Worm (Caenorhabditis elegans) whole organism, midembryonic: ENCODE measurements around the gene C40C9.4.

Experiments
- T22C8.4 ChIP-seq: fragments of 200-800 bp; sonication (Bioruptor generic); IDR thresholded peaks from 2 replicates; pipeline ENCODE4 v1.3.6; 2022; ENCODE audit warnings: missing genetic modification characterization, missing compliant biosample characterization
- cog-1 ChIP-seq: sonication (generic microtip); optimal IDR thresholded peaks from 2 replicates; lab custom pipeline; 2016; ENCODE audit warnings: missing genetic modification characterization, missing compliant biosample characterization
- flt-1 ChIP-seq: fragments of 200-800 bp; sonication (Bioruptor generic); IDR thresholded peaks from 2 replicates; pipeline ENCODE4 v1.3.6; 2022; ENCODE audit warnings: missing genetic modification characterization, missing compliant biosample characterization
- klf-2 ChIP-seq: fragments of 200-800 bp; sonication (Bioruptor generic); conservative IDR thresholded peaks from 2 replicates; pipeline ENCODE4 v1.3.6; 2022; ENCODE audit warnings: missing genetic modification reagents, missing genetic modification characterization, missing compliant biosample characterization
- med-1 ChIP-seq: sonication (generic microtip); optimal IDR thresholded peaks from 2 replicates; lab custom pipeline; 2017; ENCODE audit warnings: missing genetic modification characterization, mild to moderate bottlenecking, missing compliant biosample characterization, antibody characterized with exemption, missing genetic modification reagents; ENCODE audit not compliant: insufficient read depth
- ref-1 ChIP-seq: fragments of 200-800 bp; sonication (Bioruptor generic); conservative IDR thresholded peaks from 2 replicates; pipeline ENCODE4 v1.3.6; 2022; ENCODE audit warnings: missing genetic modification reagents, missing genetic modification characterization, missing compliant biosample characterization
- tab-1 ChIP-seq: fragments of 200-800 bp; sonication (Bioruptor generic); IDR thresholded peaks from 2 replicates; pipeline ENCODE4 v1.3.6; 2022; ENCODE audit warnings: missing genetic modification characterization, missing compliant biosample characterization
- ztf-23 ChIP-seq: fragments of 200-800 bp; sonication (Bioruptor generic); IDR thresholded peaks from 2 replicates; pipeline ENCODE4 v1.3.6; 2022; ENCODE audit warnings: missing genetic modification reagents, missing genetic modification characterization, missing compliant biosample characterization
- ztf-29 ChIP-seq: fragments of 200-800 bp; sonication (Bioruptor generic); IDR thresholded peaks from 2 replicates; pipeline ENCODE4 v1.3.6; 2022; ENCODE audit warnings: missing genetic modification reagents, missing genetic modification characterization, missing compliant biosample characterization

The C40C9.4 gene

ce11 chrX:13632245-13632644 lies 18.7 kb upstream of the C40C9.4 start:
- TF ChIP-seq tab-1 (GFP tag; lab: Robert Waterston, UW) (no peak), T22C8.4 (no peak), cog-1 (tag; lab: Kevin White, UChicago) (no peak), klf-2 (GFP tag; lab: Robert Waterston, UW) (no peak), ztf-29 (GFP tag; lab: Robert Waterston, UW) (no peak), flt-1 (GFP tag; lab: Robert Waterston, UW) (no peak), ztf-23 (GFP tag; lab: Robert Waterston, UW) (no peak), ref-1 (GFP tag; lab: Robert Waterston, UW) (no peak), med-1 (GFP tag; lab: Kevin White, UChicago) (no peak)

DNA sequence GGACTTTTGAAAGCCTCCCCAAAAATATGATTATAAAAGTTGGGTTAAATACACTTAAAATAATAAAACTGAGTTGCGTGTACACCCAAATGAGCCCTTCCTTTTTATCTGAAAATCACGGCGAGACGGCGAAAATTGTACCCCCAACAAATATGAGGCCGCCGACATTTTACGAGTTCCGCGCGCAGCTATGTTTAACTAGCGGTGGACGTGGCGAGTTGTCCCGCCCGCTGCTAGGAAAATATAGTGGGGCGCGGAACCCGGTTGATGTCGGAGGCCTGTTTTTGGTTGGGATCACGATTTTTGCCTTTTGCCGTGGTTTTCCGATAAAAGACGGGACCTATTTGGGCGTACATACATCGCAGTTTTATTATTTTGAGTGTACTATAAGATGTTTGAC lies 17.9 kb upstream of the C40C9.4 start:
- TF ChIP-seq cog-1 (tag; lab: Kevin White, UChicago) (no peak), T22C8.4 (no peak)

ce11 chrX:13633876-13634479 lies 16.9 kb upstream of the C40C9.4 start:
- TF ChIP-seq klf-2 (GFP tag; lab: Robert Waterston, UW), result no peak
- no peak for TF ChIP-seq T22C8.4
- TF ChIP-seq tab-1 (GFP tag; lab: Robert Waterston, UW), result no peak
- no peak for TF ChIP-seq cog-1 (tag; lab: Kevin White, UChicago)
- TF ChIP-seq ref-1 (GFP tag; lab: Robert Waterston, UW), result no peak
- TF ChIP-seq ztf-23 (GFP tag; lab: Robert Waterston, UW), result no peak
- no peak for TF ChIP-seq flt-1 (GFP tag; lab: Robert Waterston, UW)
- no peak for TF ChIP-seq med-1 (GFP tag; lab: Kevin White, UChicago)
- TF ChIP-seq ztf-29 (GFP tag; lab: Robert Waterston, UW), result no peak

DNA sequence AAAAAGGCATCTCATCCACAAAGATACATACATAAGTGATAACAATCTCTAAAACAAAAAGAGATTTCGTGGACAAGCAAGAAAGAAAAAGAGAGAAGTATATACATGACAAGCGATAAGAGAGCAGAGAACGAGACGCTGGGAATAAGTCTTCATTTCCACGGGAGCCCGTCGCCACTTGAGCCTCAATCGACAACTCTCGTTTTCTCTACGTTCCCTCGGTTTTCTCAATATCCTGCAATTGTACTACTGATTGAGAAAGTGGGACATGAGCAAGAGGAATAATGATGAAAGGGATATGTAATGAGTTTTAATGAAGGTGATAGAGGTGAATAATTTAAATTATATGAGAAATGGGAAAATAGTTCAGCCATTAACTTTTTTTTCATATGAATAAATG lies 13.4 kb upstream of the C40C9.4 start:
- TF ChIP-seq klf-2 (GFP tag; lab: Robert Waterston, UW) (no peak), cog-1 (tag; lab: Kevin White, UChicago) (no peak), T22C8.4 (no peak), ref-1 (GFP tag; lab: Robert Waterston, UW) (no peak), ztf-23 (GFP tag; lab: Robert Waterston, UW) (no peak), med-1 (GFP tag; lab: Kevin White, UChicago) (no peak)

DNA sequence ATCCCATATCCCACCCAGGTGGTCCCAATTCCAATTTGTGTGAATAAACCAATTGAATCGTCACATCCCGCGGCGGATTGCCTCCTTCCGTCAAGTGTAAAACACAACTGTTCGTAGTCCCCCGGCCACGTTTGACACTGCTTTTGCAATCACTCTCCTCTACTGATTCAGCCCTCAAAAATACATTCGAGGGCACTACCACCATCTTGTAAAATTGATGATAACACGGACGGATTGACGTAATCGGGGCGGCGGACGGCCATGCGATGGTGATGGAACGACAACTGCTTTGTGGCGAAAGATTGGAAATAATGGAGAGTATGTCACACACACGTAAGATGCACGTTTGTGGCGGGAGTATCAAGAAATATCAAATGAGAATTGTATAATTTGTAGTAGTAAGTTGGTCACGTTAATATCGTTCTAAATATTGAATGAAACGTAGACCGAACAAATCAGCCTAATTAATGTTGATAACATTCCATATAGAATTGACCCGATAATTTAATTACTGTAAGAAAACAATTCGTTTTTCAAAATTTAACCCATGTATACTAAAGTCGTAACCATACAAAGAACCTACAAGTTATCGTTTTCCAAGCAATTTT lies 12.4 kb upstream of the C40C9.4 start:
- TF ChIP-seq ztf-29 (GFP tag; lab: Robert Waterston, UW) (no peak), tab-1 (GFP tag; lab: Robert Waterston, UW) (no peak), ref-1 (GFP tag; lab: Robert Waterston, UW) (no peak), flt-1 (GFP tag; lab: Robert Waterston, UW) (no peak), klf-2 (GFP tag; lab: Robert Waterston, UW) (no peak), cog-1 (tag; lab: Kevin White, UChicago) (no peak), ztf-23 (GFP tag; lab: Robert Waterston, UW) (no peak), med-1 (GFP tag; lab: Kevin White, UChicago) (no peak), T22C8.4 (no peak)

DNA sequence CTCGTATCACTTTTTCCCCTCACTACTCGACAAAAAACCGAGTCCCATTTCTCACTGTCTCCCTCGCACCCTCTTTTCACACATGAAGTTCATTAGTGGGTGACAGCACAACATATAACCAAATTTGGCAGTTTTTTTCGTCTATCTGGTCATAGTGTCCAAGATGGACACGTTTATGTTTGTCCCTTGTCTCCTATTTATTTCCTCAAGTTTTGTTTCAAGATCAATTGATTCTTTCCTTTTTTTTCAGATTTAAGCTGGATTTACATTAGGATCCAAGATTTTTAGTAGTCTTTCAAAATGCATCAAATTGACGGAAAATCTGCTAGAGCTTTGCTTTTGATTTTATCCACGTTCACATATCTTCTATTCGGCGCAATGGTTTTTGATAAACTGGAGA lies 11.3 kb upstream of the C40C9.4 start, which contains the start of gene twk-20:
Gene twk-20, plus strand, starts transcription at position 301 of the 400 bp plus-strand sequence.
- no peak for TF ChIP-seq cog-1 (tag; lab: Kevin White, UChicago)

DNA sequence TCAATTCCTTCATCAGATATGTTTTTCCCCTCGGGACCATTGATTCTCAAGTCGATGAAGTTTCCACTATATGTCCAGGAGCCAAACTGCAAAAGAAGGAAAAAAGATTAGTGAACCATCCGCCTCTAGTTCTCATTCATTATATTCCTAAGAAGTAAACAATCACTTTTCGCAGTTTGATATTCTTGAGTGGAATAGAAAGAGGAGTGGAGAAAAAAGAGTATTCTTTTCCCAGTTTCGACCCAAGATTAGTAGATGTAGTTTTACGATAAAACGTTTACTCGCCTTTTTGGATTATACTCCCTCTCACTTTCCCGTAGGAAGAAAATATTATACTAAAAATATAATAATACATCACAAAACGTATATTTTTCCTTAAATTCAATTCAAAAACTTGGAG lies 6.0 kb upstream of the C40C9.4 start:
- no peak for TF ChIP-seq klf-2 (GFP tag; lab: Robert Waterston, UW)
- no peak for TF ChIP-seq ztf-23 (GFP tag; lab: Robert Waterston, UW)
- no peak for TF ChIP-seq ztf-29 (GFP tag; lab: Robert Waterston, UW)
- TF ChIP-seq T22C8.4, result no peak
- TF ChIP-seq ref-1 (GFP tag; lab: Robert Waterston, UW), result no peak
- TF ChIP-seq cog-1 (tag; lab: Kevin White, UChicago), result no peak
- TF ChIP-seq flt-1 (GFP tag; lab: Robert Waterston, UW), result no peak
- TF ChIP-seq tab-1 (GFP tag; lab: Robert Waterston, UW), result no peak
- TF ChIP-seq med-1 (GFP tag; lab: Kevin White, UChicago), result no peak

- no peak for TF ChIP-seq tab-1 (GFP tag; lab: Robert Waterston, UW)
- no peak for TF ChIP-seq cog-1 (tag; lab: Kevin White, UChicago)
- no peak for TF ChIP-seq klf-2 (GFP tag; lab: Robert Waterston, UW)
- TF ChIP-seq ref-1 (GFP tag; lab: Robert Waterston, UW), result no peak
- TF ChIP-seq med-1 (GFP tag; lab: Kevin White, UChicago), result no peak
- no peak for TF ChIP-seq flt-1 (GFP tag; lab: Robert Waterston, UW)
- TF ChIP-seq T22C8.4, result no peak
- no peak for TF ChIP-seq ztf-23 (GFP tag; lab: Robert Waterston, UW)
- no peak for TF ChIP-seq ztf-29 (GFP tag; lab: Robert Waterston, UW)
These were observed 4.1 kb upstream of the C40C9.4 start, which contains the start of gene acr-9 for ce11 chrX:13646798-13647197. TSS of gene acr-9 (minus strand) at chrX:13646898.

- TF ChIP-seq ref-1 (GFP tag; lab: Robert Waterston, UW) (no peak), med-1 (GFP tag; lab: Kevin White, UChicago) (no peak), flt-1 (GFP tag; lab: Robert Waterston, UW) (no peak), klf-2 (GFP tag; lab: Robert Waterston, UW) (no peak), cog-1 (tag; lab: Kevin White, UChicago) (no peak), ztf-23 (GFP tag; lab: Robert Waterston, UW) (no peak), ztf-29 (GFP tag; lab: Robert Waterston, UW) (no peak), tab-1 (GFP tag; lab: Robert Waterston, UW) (no peak), T22C8.4 (no peak)
These were observed 3.6 kb upstream of the C40C9.4 start, which contains the start of gene C40C9.3 for ce11 chrX:13647305-13647704. TSS of gene C40C9.3 (plus strand) at chrX:13647605.
